Fruit fly (Drosophila melanogaster) whole organism, prepupa: ENCODE data around the gene tobi.

ENCODE experiments used
- CG10631 ChIP-seq: fragments of 200-800 bp; sonication (Bioruptor generic); optimal IDR thresholded peaks from 2 replicates; lab custom pipeline; 2016; ENCODE audit warnings: missing biosample characterization, missing genetic modification characterization
- CG10669 ChIP-seq: fragments of 200-800 bp; sonication (Bioruptor generic); optimal IDR thresholded peaks from 3 replicates; lab custom pipeline; 2018; ENCODE audit warnings: missing biosample characterization, mild to moderate bottlenecking, missing genetic modification characterization, moderate library complexity
- CG11294 ChIP-seq: fragments of 200-800 bp; sonication (Bioruptor generic); IDR thresholded peaks from 2 replicates; pipeline ENCODE4 v1.3.6; 2022; ENCODE audit warnings: missing biosample characterization, missing genetic modification characterization
- CG11902 ChIP-seq: fragments of 200-800 bp; sonication (Bioruptor generic); optimal IDR thresholded peaks from 3 replicates; lab custom pipeline; 2016; ENCODE audit warnings: missing biosample characterization, missing genetic modification characterization
- CG1621 ChIP-seq: fragments of 200-800 bp; sonication (Bioruptor generic); optimal IDR thresholded peaks from 3 replicates; lab custom pipeline; 2018; ENCODE audit warnings: missing biosample characterization, mild to moderate bottlenecking, missing genetic modification characterization
- CG16779 ChIP-seq: fragments of 200-800 bp; sonication (Bioruptor generic); optimal IDR thresholded peaks from 3 replicates; lab custom pipeline; 2017; ENCODE audit warnings: missing biosample characterization, mild to moderate bottlenecking, missing genetic modification characterization
- CG3032 ChIP-seq: fragments of 200-800 bp; optimal IDR thresholded peaks from 2 replicates; lab custom pipeline; 2019; ENCODE audit warnings: missing biosample characterization, mild to moderate bottlenecking, missing genetic modification characterization, moderate library complexity
- CG32006 ChIP-seq: fragments of 200-800 bp; sonication (Bioruptor generic); optimal IDR thresholded peaks from 3 replicates; lab custom pipeline; 2017; ENCODE audit warnings: missing biosample characterization, mild to moderate bottlenecking, missing genetic modification characterization
- CG34406 ChIP-seq: fragments of 200-800 bp; sonication (Bioruptor generic); optimal IDR thresholded peaks from 3 replicates; lab custom pipeline; 2016; ENCODE audit warnings: missing biosample characterization, missing genetic modification characterization
- CG3919 ChIP-seq: fragments of 200-800 bp; sonication (Bioruptor generic); optimal IDR thresholded peaks from 3 replicates; lab custom pipeline; 2016; ENCODE audit warnings: missing biosample characterization, missing genetic modification characterization
- CG4318 ChIP-seq: fragments of 200-800 bp; sonication (Bioruptor generic); optimal IDR thresholded peaks from 3 replicates; lab custom pipeline; 2017; ENCODE audit warnings: missing biosample characterization, mild to moderate bottlenecking, missing genetic modification characterization
- CG6163 ChIP-seq: fragments of 200-800 bp; sonication (Bioruptor generic); IDR thresholded peaks from 3 replicates; pipeline ENCODE4 v1.3.6; 2022; ENCODE audit warnings: missing biosample characterization, missing genetic modification characterization
- CG6276 ChIP-seq: fragments of 200-800 bp; sonication (Bioruptor generic); optimal IDR thresholded peaks from 2 replicates; lab custom pipeline; 2017; ENCODE audit warnings: missing biosample characterization, mild to moderate bottlenecking, missing genetic modification characterization
- CG6792 ChIP-seq: fragments of 200-800 bp; sonication (Bioruptor generic); optimal IDR thresholded peaks from 3 replicates; lab custom pipeline; 2016; ENCODE audit warnings: missing biosample characterization, missing genetic modification characterization
- CG7368 ChIP-seq: fragments of 200-800 bp; sonication (Bioruptor generic); optimal IDR thresholded peaks from 3 replicates; lab custom pipeline; 2016; ENCODE audit warnings: missing biosample characterization, missing genetic modification characterization
- CG8119 ChIP-seq: fragments of 200-800 bp; sonication (Bioruptor generic); IDR thresholded peaks from 3 replicates; pipeline ENCODE4 v1.3.6; 2022; ENCODE audit warnings: missing biosample characterization, missing genetic modification characterization
- CG9139 ChIP-seq: fragments of 200-800 bp; sonication (Bioruptor generic); optimal IDR thresholded peaks from 3 replicates; lab custom pipeline; 2017; ENCODE audit warnings: missing biosample characterization, mild to moderate bottlenecking, missing genetic modification characterization
- Eip78C ChIP-seq: fragments of 200-800 bp; sonication (Bioruptor generic); peaks from one replicate; lab custom pipeline; 2016; ENCODE audit warnings: missing biosample characterization, missing genetic modification characterization
- Ets96B ChIP-seq: fragments of 200-800 bp; optimal IDR thresholded peaks from 2 replicates; lab custom pipeline; 2019; ENCODE audit warnings: missing biosample characterization, mild to moderate bottlenecking, missing genetic modification characterization, moderate library complexity
- Gug ChIP-seq: fragments of 200-800 bp; sonication (Bioruptor generic); IDR thresholded peaks from 2 replicates; pipeline ENCODE4 v1.3.6; 2022; ENCODE audit warnings: missing biosample characterization, missing genetic modification characterization
- Hr39 ChIP-seq: fragments of 200-800 bp; sonication (Bioruptor generic); optimal IDR thresholded peaks from 2 replicates; lab custom pipeline; 2016; ENCODE audit warnings: missing biosample characterization, missing genetic modification characterization
- Hr4 ChIP-seq: fragments of 200-800 bp; sonication (Bioruptor generic); optimal IDR thresholded peaks from 3 replicates; lab custom pipeline; 2016; ENCODE audit warnings: missing biosample characterization, missing genetic modification characterization
- Lpt ChIP-seq: fragments of 200-800 bp; sonication (Bioruptor generic); optimal IDR thresholded peaks from 3 replicates; lab custom pipeline; 2016; ENCODE audit warnings: missing biosample characterization, missing genetic modification characterization
- OdsH ChIP-seq: fragments of 200-800 bp; sonication (Bioruptor generic); optimal IDR thresholded peaks from 3 replicates; lab custom pipeline; 2016; ENCODE audit warnings: missing biosample characterization, missing genetic modification characterization
- Sox102F ChIP-seq: fragments of 200-800 bp; sonication (Bioruptor generic); optimal IDR thresholded peaks from 2 replicates; lab custom pipeline; 2016; ENCODE audit warnings: missing biosample characterization, mild to moderate bottlenecking, missing genetic modification characterization
- Sox14 ChIP-seq: fragments of 200-800 bp; sonication (Bioruptor generic); optimal IDR thresholded peaks from 3 replicates; lab custom pipeline; 2016; ENCODE audit warnings: missing biosample characterization, missing genetic modification characterization
- Sox15 ChIP-seq: fragments of 200-800 bp; sonication (Bioruptor generic); optimal IDR thresholded peaks from 3 replicates; lab custom pipeline; 2016; ENCODE audit warnings: missing biosample characterization, missing genetic modification characterization
- achi ChIP-seq: fragments of 200-800 bp; sonication (Bioruptor generic); optimal IDR thresholded peaks from 3 replicates; lab custom pipeline; 2016; ENCODE audit warnings: missing biosample characterization, missing genetic modification characterization
- acj6 ChIP-seq: fragments of 200-800 bp; sonication (Bioruptor generic); optimal IDR thresholded peaks from 3 replicates; lab custom pipeline; 2016; ENCODE audit warnings: missing biosample characterization, missing genetic modification characterization
- cyc ChIP-seq: fragments of 200-800 bp; sonication (Bioruptor generic); optimal IDR thresholded peaks from 3 replicates; lab custom pipeline; 2016; ENCODE audit warnings: missing biosample characterization, missing genetic modification characterization
- dsx ChIP-seq: fragments of 200-800 bp; optimal IDR thresholded peaks from 3 replicates; lab custom pipeline; 2019; ENCODE audit warnings: missing biosample characterization, mild to moderate bottlenecking, missing genetic modification characterization, moderate library complexity; ENCODE audit not compliant: poor library complexity, severe bottlenecking
- fd59A ChIP-seq: fragments of 200-800 bp; sonication (Bioruptor generic); optimal IDR thresholded peaks from 2 replicates; lab custom pipeline; 2017; ENCODE audit warnings: missing biosample characterization, mild to moderate bottlenecking, missing genetic modification characterization, missing genetic modification reagents
- fkh ChIP-seq: fragments of 200-800 bp; sonication (Bioruptor generic); optimal IDR thresholded peaks from 3 replicates; lab custom pipeline; 2017; ENCODE audit warnings: missing biosample characterization, mild to moderate bottlenecking, missing genetic modification characterization, moderate library complexity
- net ChIP-seq: fragments of 200-800 bp; sonication (Bioruptor generic); optimal IDR thresholded peaks from 3 replicates; lab custom pipeline; 2016; ENCODE audit warnings: missing biosample characterization, missing genetic modification characterization
- pdm3 ChIP-seq: fragments of 200-800 bp; sonication (Bioruptor generic); optimal IDR thresholded peaks from 3 replicates; lab custom pipeline; 2016; ENCODE audit warnings: missing biosample characterization, missing genetic modification characterization
- salr ChIP-seq, 2 experiments: fragments of 200-800 bp; sonication (Bioruptor generic); optimal IDR thresholded peaks; 3 replicates each; lab custom pipeline; 2016 to 2018; ENCODE audit warnings: missing biosample characterization in 2 of 2, missing genetic modification characterization in 2 of 2, mild to moderate bottlenecking in 1 of 2
- svp ChIP-seq: fragments of 200-800 bp; sonication (Bioruptor generic); peaks from one replicate; lab custom pipeline; 2016; ENCODE audit warnings: missing biosample characterization, missing genetic modification characterization
- vri ChIP-seq: fragments of 200-800 bp; sonication (Bioruptor generic); optimal IDR thresholded peaks from 3 replicates; lab custom pipeline; 2016; ENCODE audit warnings: missing biosample characterization, mild to moderate bottlenecking, missing genetic modification characterization

Gene tobi

dm6 chr3R:25308228-25308627 is 38.5 kb downstream of the tobi start, which contains the start of gene CG10550:
TSS of gene CG10550 (minus strand) at chr3R:25308391.
- TF ChIP-seq Ets96B (tag; lab: Kevin White, UChicago) (no peak), Sox14 (GFP tag; lab: Kevin White, UChicago) (no peak), salr (GFP tag; optimal IDR thresholded peaks at IDR 0.05; lab: Kevin White, UChicago) (no peak), CG11902 (GFP tag; lab: Kevin White, UChicago) (no peak), CG34406 (GFP tag; lab: Kevin White, UChicago) (no peak), CG1621 (tag; lab: Kevin White, UChicago) (no peak), dsx (GFP tag; lab: Kevin White, UChicago) (no peak), CG6792 (no peak), Sox15 (GFP tag; lab: Kevin White, UChicago) (no peak), net (GFP tag; lab: Kevin White, UChicago) (no peak), Hr4 (GFP tag; lab: Kevin White, UChicago) (no peak), svp (GFP tag; lab: Kevin White, UChicago) (no peak)

- TF ChIP-seq cyc (GFP tag; lab: Kevin White, UChicago) (no peak), fkh (GFP tag; lab: Kevin White, UChicago) (peak; percentile 56), fd59A (GFP tag; lab: Kevin White, UChicago) (no peak), pdm3 (no peak), vri (GFP tag; lab: Kevin White, UChicago) (peak; percentile 26), CG11902 (GFP tag; lab: Kevin White, UChicago) (no peak), CG34406 (GFP tag; lab: Kevin White, UChicago) (no peak), Lpt (GFP tag; lab: Kevin White, UChicago) (no peak), achi (no peak), CG16779 (no peak), CG4318 (GFP tag; lab: Kevin White, UChicago) (no peak), CG32006 (GFP tag; lab: Kevin White, UChicago) (no peak), CG8119 (GFP tag; lab: Robert Waterston, UW) (no peak), CG3032 (tag; lab: Kevin White, UChicago) (no peak)
These were observed 40.7 kb downstream of the tobi start for dm6 chr3R:25305822-25306544.

- TF ChIP-seq Lpt (GFP tag; lab: Kevin White, UChicago) (no peak), net (GFP tag; lab: Kevin White, UChicago) (no peak), svp (GFP tag; lab: Kevin White, UChicago) (peak; percentile 97), acj6 (no peak), Hr39 (GFP tag; lab: Kevin White, UChicago) (no peak), CG16779 (no peak), CG1621 (tag; lab: Kevin White, UChicago) (no peak), CG9139 (GFP tag; lab: Kevin White, UChicago) (no peak), CG6276 (no peak), Sox102F (no peak), CG7368 (GFP tag; lab: Kevin White, UChicago) (no peak), dsx (GFP tag; lab: Kevin White, UChicago) (no peak), fkh (GFP tag; lab: Kevin White, UChicago) (peak; percentile 45), CG6792 (no peak)
These were observed 42.8 kb downstream of the tobi start, which contains the start of gene CG31436 for dm6 chr3R:25303857-25304440. TSS of gene CG31436 (plus strand) at chr3R:25304137.

dm6 chr3R:25302239-25302638 is 44.5 kb downstream of the tobi start, which contains the start of gene CG31370:
TSS of gene CG31370 (plus strand) at chr3R:25302464.
- TF ChIP-seq CG3919 (GFP tag; lab: Kevin White, UChicago) = no peak
- TF ChIP-seq Hr39 (GFP tag; lab: Kevin White, UChicago) = no peak
- no peak for TF ChIP-seq CG8119 (GFP tag; lab: Robert Waterston, UW)
- TF ChIP-seq CG10631 (GFP tag; lab: Kevin White, UChicago) = no peak
- TF ChIP-seq CG11294 (GFP tag; lab: Robert Waterston, UW) = no peak
- TF ChIP-seq Gug (GFP tag; lab: Robert Waterston, UW) = no peak
- TF ChIP-seq Sox14 (GFP tag; lab: Kevin White, UChicago) = no peak
- TF ChIP-seq OdsH = no peak
- TF ChIP-seq CG3032 (tag; lab: Kevin White, UChicago) = no peak
- TF ChIP-seq CG16779 = no peak
- TF ChIP-seq Eip78C = no peak
- TF ChIP-seq CG4318 (GFP tag; lab: Kevin White, UChicago) = no peak
- TF ChIP-seq CG34406 (GFP tag; lab: Kevin White, UChicago) = no peak
- no peak for TF ChIP-seq CG10669
- no peak for TF ChIP-seq CG7368 (GFP tag; lab: Kevin White, UChicago)
- no peak for TF ChIP-seq cyc (GFP tag; lab: Kevin White, UChicago)
- TF ChIP-seq CG6163 (GFP tag; lab: Robert Waterston, UW) = no peak
- no peak for TF ChIP-seq CG6792
- TF ChIP-seq net (GFP tag; lab: Kevin White, UChicago) = no peak
